Worm (Caenorhabditis elegans): Measurements from ENCODE around the gene gcy-11.

Gene gcy-11

ce11 chrX:17059760-17060159 lies 4.4 kb upstream of the gcy-11 start:
- TF ChIP-seq mdl-1 (tag; optimal IDR thresholded peaks at IDR 0.05) = no peak
- TF ChIP-seq hpl-2 (GFP tag; optimal IDR thresholded peaks at IDR 0.05) = no peak
- TF ChIP-seq sox-4 (tag; optimal IDR thresholded peaks at IDR 0.05) = no peak
- no peak for TF ChIP-seq efl-1 (optimal IDR thresholded peaks at IDR 0.05)
- TF ChIP-seq efl-1 (GFP tag; optimal IDR thresholded peaks at IDR 0.05 in 1 of 2) = peak in 1 of 2 experiments; percentile 91
- no peak for TF ChIP-seq fkh-8 (tag; optimal IDR thresholded peaks at IDR 0.05)
- TF ChIP-seq ztf-11 (tag; optimal IDR thresholded peaks at IDR 0.05) = no peak
- TF ChIP-seq sup-37 (GFP tag; optimal IDR thresholded peaks at IDR 0.05) = no peak
- no peak for TF ChIP-seq nhr-47 (tag; optimal IDR thresholded peaks at IDR 0.05)

- no peak for TF ChIP-seq unc-98 (GFP tag; IDR thresholded peaks at IDR 0.05)
- no peak for TF ChIP-seq mef-2 (tag; optimal IDR thresholded peaks at IDR 0.05)
- TF ChIP-seq ceh-82 (tag; optimal IDR thresholded peaks at IDR 0.05) = no peak
- TF ChIP-seq unc-30 (tag; optimal IDR thresholded peaks at IDR 0.05) = no peak
- peak; percentile 16 for TF ChIP-seq ama-1 (optimal IDR thresholded peaks at IDR 0.05)
- no peak for TF ChIP-seq C34B4.2 (tag; optimal IDR thresholded peaks at IDR 0.05)
- TF ChIP-seq elt-2 (tag; optimal IDR thresholded peaks at IDR 0.05) = no peak
- no peak for TF ChIP-seq sup-37 (GFP tag; optimal IDR thresholded peaks at IDR 0.05)
- no peak for TF ChIP-seq Y116A8C.19 (tag; optimal IDR thresholded peaks at IDR 0.05; ENCODE audit: borderline replicate concordance)
- TF ChIP-seq C04F5.9 (tag; optimal IDR thresholded peaks at IDR 0.05) = no peak
- no peak for TF ChIP-seq hlh-17 (GFP tag; optimal IDR thresholded peaks at IDR 0.05; ENCODE audit: borderline replicate concordance)
- no peak for TF ChIP-seq efl-3 (GFP tag; optimal IDR thresholded peaks at IDR 0.05)
- no peak for TF ChIP-seq sox-4 (tag; optimal IDR thresholded peaks at IDR 0.05)
- peak; percentile 6 for TF ChIP-seq dsc-1 (tag; optimal IDR thresholded peaks at IDR 0.05)
- peak; percentile 46 for TF ChIP-seq nhr-71 (tag; optimal IDR thresholded peaks at IDR 0.05)
- TF ChIP-seq egl-13 (tag; optimal IDR thresholded peaks at IDR 0.05) = no peak
- TF ChIP-seq grh-1 (GFP tag; IDR thresholded peaks at IDR 0.05) = no peak
- TF ChIP-seq blmp-1 (tag; optimal IDR thresholded peaks at IDR 0.05) = peak; percentile 19
- TF ChIP-seq mep-1 (tag; optimal IDR thresholded peaks at IDR 0.05) = no peak
- peak; percentile 58 for TF ChIP-seq lin-14 (GFP tag; optimal IDR thresholded peaks at IDR 0.05)
- TF ChIP-seq nhr-19 (GFP tag; conservative IDR thresholded peaks at IDR 0.05) = peak; percentile 28
- peak in 1 of 2 experiments; percentile 20 for TF ChIP-seq lsy-2 (tag; optimal IDR thresholded peaks at IDR 0.05)
- TF ChIP-seq snpc-4 (tag; optimal IDR thresholded peaks at IDR 0.05) = no peak
- TF ChIP-seq alr-1 (tag; optimal IDR thresholded peaks at IDR 0.05; ENCODE audit: borderline replicate concordance) = no peak
- peak in 1 of 6 experiments; percentile 6 for TF ChIP-seq elt-3 (tag; optimal IDR thresholded peaks at IDR 0.05)
- TF ChIP-seq dpl-1 (GFP tag; optimal IDR thresholded peaks at IDR 0.05) = no peak
- TF ChIP-seq fkh-8 (tag; optimal IDR thresholded peaks at IDR 0.05) = no peak
- TF ChIP-seq hlh-4 (tag; optimal IDR thresholded peaks at IDR 0.05) = no peak
- no peak for TF ChIP-seq pag-3 (tag; optimal IDR thresholded peaks at IDR 0.05; ENCODE audit: borderline replicate concordance, insufficient read depth)
- no peak for TF ChIP-seq isw-1 (GFP tag; IDR thresholded peaks at IDR 0.05)
- TF ChIP-seq zip-4 (GFP tag; optimal IDR thresholded peaks at IDR 0.05) = no peak
- no peak for TF ChIP-seq skn-1 (tag; optimal IDR thresholded peaks at IDR 0.05)
- no peak for TF ChIP-seq nhr-28 (tag; optimal IDR thresholded peaks at IDR 0.05)
- no peak for TF ChIP-seq nhr-90 (tag; optimal IDR thresholded peaks at IDR 0.05; ENCODE audit: poor library complexity)
- TF ChIP-seq ceh-90 (tag; optimal IDR thresholded peaks at IDR 0.05) = no peak
- no peak for TF ChIP-seq jun-1 (tag; optimal IDR thresholded peaks at IDR 0.05)
- TF ChIP-seq egl-27 (tag; optimal IDR thresholded peaks at IDR 0.05) = no peak
- no peak for TF ChIP-seq lin-13 (GFP tag; optimal IDR thresholded peaks at IDR 0.05)
- TF ChIP-seq lin-15B (tag; optimal IDR thresholded peaks at IDR 0.05) = no peak
- no peak for TF ChIP-seq xbp-1 (tag; optimal IDR thresholded peaks at IDR 0.05)
- no peak for TF ChIP-seq nhr-84 (tag; optimal IDR thresholded peaks at IDR 0.05)
- TF ChIP-seq irx-1 (tag; optimal IDR thresholded peaks at IDR 0.05) = no peak
- TF ChIP-seq nhr-76 (tag; optimal IDR thresholded peaks at IDR 0.05) = no peak
- TF ChIP-seq F16B12.6 (tag; optimal IDR thresholded peaks at IDR 0.05) = no peak
- TF ChIP-seq fos-1 (tag; optimal IDR thresholded peaks at IDR 0.05) = no peak
- no peak for TF ChIP-seq efl-1 (optimal IDR thresholded peaks at IDR 0.05)
- TF ChIP-seq efl-1 (GFP tag; optimal IDR thresholded peaks at IDR 0.05 in 1 of 2) = no peak
- TF ChIP-seq ztf-11 (tag; optimal IDR thresholded peaks at IDR 0.05) = no peak
Observed at ce11 chrX:17058340-17058739, 3.0 kb upstream of the gcy-11 start.
